Worm (Caenorhabditis elegans) whole organism, late embryonic: ENCODE measurements around the gene otpl-1.

Experiments
- C38D4.7 ChIP-seq: fragments of 200-800 bp; sonication (Bioruptor generic); optimal IDR thresholded peaks from 2 replicates; lab custom pipeline; 2018; ENCODE audit warnings: mild to moderate bottlenecking, missing genetic modification characterization, moderate library complexity, missing compliant biosample characterization
- K02D7.2 ChIP-seq: sonication (generic microtip); optimal IDR thresholded peaks from 2 replicates; lab custom pipeline; 2017; ENCODE audit warnings: mild to moderate bottlenecking, missing genetic modification characterization, missing compliant biosample characterization
- K09A11.1 ChIP-seq: sonication (generic microtip); optimal IDR thresholded peaks from 2 replicates; lab custom pipeline; 2017; ENCODE audit warnings: antibody characterized with exemption, mild to moderate bottlenecking, missing genetic modification characterization, missing compliant biosample characterization; ENCODE audit not compliant: insufficient read depth
- Y22D7AL.16 ChIP-seq: sonication (generic microtip); optimal IDR thresholded peaks from 2 replicates; lab custom pipeline; 2016; ENCODE audit warnings: missing genetic modification characterization, missing compliant biosample characterization
- ahr-1 ChIP-seq: sonication (generic microtip); optimal IDR thresholded peaks from 2 replicates; lab custom pipeline; 2016; ENCODE audit warnings: missing genetic modification characterization, missing compliant biosample characterization
- ceh-14 ChIP-seq: sonication (generic microtip); optimal IDR thresholded peaks from 2 replicates; lab custom pipeline; 2016; ENCODE audit warnings: missing genotype, missing genetic modification characterization, missing compliant biosample characterization
- ceh-2 ChIP-seq: sonication (generic microtip); optimal IDR thresholded peaks from 2 replicates; lab custom pipeline; 2016; ENCODE audit warnings: missing genotype, missing genetic modification characterization, missing compliant biosample characterization
- ceh-22 ChIP-seq: sonication (generic microtip); optimal IDR thresholded peaks from 2 replicates; lab custom pipeline; 2017; ENCODE audit warnings: missing biosample characterization, missing genetic modification characterization
- ceh-31 ChIP-seq: sonication (generic microtip); optimal IDR thresholded peaks from 2 replicates; lab custom pipeline; 2016; ENCODE audit warnings: missing genetic modification characterization, missing compliant biosample characterization
- ceh-34 ChIP-seq: sonication (generic microtip); optimal IDR thresholded peaks from 2 replicates; lab custom pipeline; 2016; ENCODE audit warnings: mild to moderate bottlenecking, missing genetic modification characterization, missing compliant biosample characterization
- ceh-48 ChIP-seq: sonication (generic microtip); optimal IDR thresholded peaks from 2 replicates; lab custom pipeline; 2016; ENCODE audit warnings: missing genetic modification characterization, inconsistent platforms, missing compliant biosample characterization
- ceh-9 ChIP-seq: sonication (generic microtip); optimal IDR thresholded peaks from 2 replicates; lab custom pipeline; 2016; ENCODE audit warnings: mild to moderate bottlenecking, missing genetic modification characterization, inconsistent platforms, missing compliant biosample characterization
- che-1 ChIP-seq: sonication (generic microtip); optimal IDR thresholded peaks from 2 replicates; lab custom pipeline; 2016; ENCODE audit warnings: mild to moderate bottlenecking, missing genetic modification characterization, missing compliant biosample characterization
- dmd-4 ChIP-seq: sonication (generic microtip); optimal IDR thresholded peaks from 2 replicates; lab custom pipeline; 2016; ENCODE audit warnings: borderline replicate concordance, missing genetic modification characterization, missing compliant biosample characterization
- eyg-1 ChIP-seq: sonication (generic microtip); optimal IDR thresholded peaks from 2 replicates; lab custom pipeline; 2016; ENCODE audit warnings: missing genotype, missing genetic modification characterization, missing compliant biosample characterization
- fax-1 ChIP-seq: sonication (generic microtip); optimal IDR thresholded peaks from 2 replicates; lab custom pipeline; 2016; ENCODE audit warnings: missing genotype, missing genetic modification characterization, missing compliant biosample characterization
- fkh-10 ChIP-seq: fragments of 150-350 bp; optimal IDR thresholded peaks from 2 replicates; lab custom pipeline; 2014; ENCODE audit warnings: missing biosample characterization, missing genetic modification reagents, missing genetic modification characterization
- fkh-6 ChIP-seq: sonication (generic microtip); optimal IDR thresholded peaks from 2 replicates; lab custom pipeline; 2016; ENCODE audit warnings: missing genetic modification characterization, missing compliant biosample characterization
- hlh-15 ChIP-seq: sonication (generic microtip); optimal IDR thresholded peaks from 2 replicates; lab custom pipeline; 2016; ENCODE audit warnings: missing genetic modification characterization, missing compliant biosample characterization
- hlh-30 ChIP-seq: sonication (generic microtip); optimal IDR thresholded peaks from 2 replicates; lab custom pipeline; 2017; ENCODE audit warnings: antibody characterized with exemption, missing genetic modification characterization, missing compliant biosample characterization; ENCODE audit not compliant: insufficient read depth
- mec-3 ChIP-seq: sonication (generic microtip); optimal IDR thresholded peaks from 2 replicates; lab custom pipeline; 2016; ENCODE audit warnings: borderline replicate concordance, missing genetic modification characterization, missing compliant biosample characterization
- nfya-1 ChIP-seq: sonication (generic microtip); optimal IDR thresholded peaks from 2 replicates; lab custom pipeline; 2017; ENCODE audit warnings: missing genetic modification characterization, mild to moderate bottlenecking, missing compliant biosample characterization, antibody characterized with exemption, moderate library complexity
- nhr-11 ChIP-seq: fragments of 150-350 bp; optimal IDR thresholded peaks from 2 replicates; lab custom pipeline; 2014; ENCODE audit warnings: missing biosample characterization, missing genetic modification characterization
- nhr-232 ChIP-seq: sonication (generic microtip); optimal IDR thresholded peaks from 2 replicates; lab custom pipeline; 2016; ENCODE audit warnings: missing genetic modification characterization, missing compliant biosample characterization
- pat-9 ChIP-seq: fragments of 200-800 bp; sonication (Bioruptor generic); optimal IDR thresholded peaks from 2 replicates; lab custom pipeline; 2018; ENCODE audit warnings: mild to moderate bottlenecking, missing genetic modification characterization, moderate library complexity, missing compliant biosample characterization
- ref-2 ChIP-seq: sonication (generic microtip); optimal IDR thresholded peaks from 2 replicates; lab custom pipeline; 2016; ENCODE audit warnings: missing genetic modification characterization, missing compliant biosample characterization
- sdc-2 ChIP-seq: sonication (generic microtip); optimal IDR thresholded peaks from 2 replicates; lab custom pipeline; 2016; ENCODE audit warnings: missing genotype, missing genetic modification characterization, missing compliant biosample characterization
- sox-4 ChIP-seq: sonication (generic microtip); optimal IDR thresholded peaks from 2 replicates; lab custom pipeline; 2017; ENCODE audit warnings: mild to moderate bottlenecking, missing genetic modification characterization, inconsistent platforms, missing compliant biosample characterization
- syd-9 ChIP-seq: sonication (generic microtip); optimal IDR thresholded peaks from 2 replicates; lab custom pipeline; 2016; ENCODE audit warnings: mild to moderate bottlenecking, missing genetic modification characterization, moderate library complexity, missing compliant biosample characterization
- tbx-2 ChIP-seq: sonication (generic microtip); optimal IDR thresholded peaks from 2 replicates; lab custom pipeline; 2016; ENCODE audit warnings: missing genetic modification characterization, missing compliant biosample characterization
- tbx-7 ChIP-seq: sonication (generic microtip); optimal IDR thresholded peaks from 2 replicates; lab custom pipeline; 2016; ENCODE audit warnings: missing genotype, missing genetic modification characterization, missing compliant biosample characterization
- ttx-3 ChIP-seq: sonication (generic microtip); optimal IDR thresholded peaks from 2 replicates; lab custom pipeline; 2016; ENCODE audit warnings: missing genetic modification reagents, missing genetic modification characterization, missing compliant biosample characterization
- unc-3 ChIP-seq, 2 experiments: fragments of 200-800 bp in 1 of 2; sonication (Bioruptor generic) in 1 of 2; sonication (generic microtip) in 1 of 2; conservative IDR thresholded peaks in 1 of 2; optimal IDR thresholded peaks in 1 of 2; 2 replicates each; pipeline versions ENCODE4 v1.3.6 to Lab custom; 2016 to 2022; ENCODE audit warnings: missing compliant biosample characterization in 2 of 2, missing genetic modification characterization in 2 of 2, missing genetic modification reagents in 1 of 2
- unc-55 ChIP-seq: sonication (generic microtip); optimal IDR thresholded peaks from 2 replicates; lab custom pipeline; 2017; ENCODE audit warnings: missing biosample characterization, missing genetic modification reagents, missing genetic modification characterization

The otpl-1 gene

DNA sequence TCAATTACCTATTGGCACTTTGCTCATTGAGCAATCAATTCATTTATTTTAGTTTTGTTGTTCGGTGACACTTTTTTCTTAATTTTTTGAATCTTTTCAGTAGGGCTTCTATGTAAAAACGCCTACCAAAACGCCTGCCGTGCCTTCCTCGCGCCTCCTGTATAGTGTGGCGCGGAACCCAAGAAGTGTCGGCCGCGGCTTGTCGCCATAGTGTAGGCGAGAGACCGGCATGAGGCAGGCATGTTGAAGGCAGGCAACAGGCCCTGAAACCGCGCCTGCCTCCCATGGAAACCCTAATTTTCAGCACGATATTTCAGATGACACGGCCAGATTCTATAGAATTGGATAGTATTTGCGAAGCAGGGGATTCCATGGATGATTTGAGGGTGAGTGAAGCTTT is at the start of gene otpl-1:
Gene otpl-1 (plus strand): TSS at position 372 of the 400 bp plus-strand sequence.
- TF ChIP-seq tbx-7 = no peak
- no peak for TF ChIP-seq mec-3
- no peak for TF ChIP-seq sdc-2 (tag; lab: Kevin White, UChicago)
- TF ChIP-seq ttx-3 (tag; lab: Kevin White, UChicago) = no peak
- TF ChIP-seq unc-3 (GFP tag; conservative IDR thresholded peaks at IDR 0.05; lab: Robert Waterston, UW) = no peak
- no peak for TF ChIP-seq unc-3 (tag; optimal IDR thresholded peaks at IDR 0.05; lab: Kevin White, UChicago)
- no peak for TF ChIP-seq nfya-1 (tag; lab: Kevin White, UChicago)
- TF ChIP-seq ceh-48 = no peak
- TF ChIP-seq Y22D7AL.16 (tag; lab: Kevin White, UChicago) = no peak
- no peak for TF ChIP-seq nhr-232 (tag; lab: Kevin White, UChicago)
- no peak for TF ChIP-seq hlh-15 (tag; lab: Kevin White, UChicago)
- no peak for TF ChIP-seq syd-9 (tag; lab: Kevin White, UChicago)
- TF ChIP-seq che-1 (tag; lab: Kevin White, UChicago) = no peak

ce11 chrIV:3519352-3519751 is 49.4 kb upstream of the otpl-1 start:
- TF ChIP-seq unc-55 (GFP tag; lab: Kevin White, UChicago) = peak; percentile 50
- no peak for TF ChIP-seq hlh-30 (tag; lab: Kevin White, UChicago)
- no peak for TF ChIP-seq mec-3
- no peak for TF ChIP-seq K09A11.1
- TF ChIP-seq nfya-1 (tag; lab: Kevin White, UChicago) = peak; percentile 29
- peak; percentile 46 for TF ChIP-seq ceh-31 (tag; lab: Kevin White, UChicago)
- no peak for TF ChIP-seq fkh-10 (GFP tag; lab: Kevin White, UChicago)
- TF ChIP-seq nhr-11 (tag; lab: Kevin White, UChicago) = no peak

DNA sequence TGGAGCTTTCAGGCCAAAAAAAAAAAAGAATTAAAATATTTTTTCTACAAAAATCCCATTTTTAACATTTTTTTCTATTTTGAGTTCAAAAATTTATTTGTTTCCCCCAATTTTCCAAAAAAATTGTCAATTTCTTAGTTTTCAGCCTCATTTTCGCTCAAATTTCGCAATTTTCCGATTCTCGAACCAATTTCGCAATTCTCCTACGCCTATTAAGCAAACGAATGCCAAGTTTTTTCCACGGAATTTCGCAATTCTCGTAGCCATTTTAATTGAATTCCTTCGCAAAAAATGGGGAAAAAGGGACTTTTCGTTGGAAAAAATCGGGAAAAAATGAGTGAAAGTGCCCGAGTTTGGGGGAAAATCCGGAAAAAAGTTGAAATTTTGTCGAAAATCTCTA is 48.4 kb upstream of the otpl-1 start:
- TF ChIP-seq ref-2 = no peak
- TF ChIP-seq ceh-22 = no peak
- TF ChIP-seq ahr-1 (tag; lab: Kevin White, UChicago) = no peak
- no peak for TF ChIP-seq ceh-2 (tag; lab: Kevin White, UChicago)
- TF ChIP-seq C38D4.7 (GFP tag; lab: Kevin White, UChicago) = no peak
- no peak for TF ChIP-seq K02D7.2 (tag; lab: Kevin White, UChicago)
- TF ChIP-seq sox-4 (tag; lab: Kevin White, UChicago) = no peak
- TF ChIP-seq Y22D7AL.16 (tag; lab: Kevin White, UChicago) = no peak
- no peak for TF ChIP-seq eyg-1 (tag; lab: Kevin White, UChicago)
- no peak for TF ChIP-seq ceh-14
- no peak for TF ChIP-seq pat-9 (tag; lab: Kevin White, UChicago)
- no peak for TF ChIP-seq fax-1 (tag; lab: Kevin White, UChicago)
- TF ChIP-seq, all 69 proteins: peak for 0

DNA sequence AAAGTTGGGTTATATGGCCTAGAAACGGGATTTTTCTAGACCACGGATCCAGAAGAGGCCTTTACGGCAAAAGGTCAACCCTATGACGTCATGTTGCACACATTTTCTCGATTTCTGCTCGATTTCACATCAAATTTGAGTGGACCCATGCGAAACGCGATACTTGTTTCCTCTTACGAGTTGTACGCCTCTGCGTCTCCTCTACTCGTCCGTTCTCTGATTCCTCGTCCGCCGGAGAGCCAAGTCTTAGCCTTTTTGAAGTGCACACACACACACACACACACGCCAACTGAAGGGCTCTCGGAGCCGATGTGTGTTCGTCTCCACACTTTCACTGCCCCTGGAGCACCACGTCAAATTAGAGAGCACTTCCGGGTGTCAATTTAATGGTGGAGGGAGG is 47.8 kb upstream of the otpl-1 start:
- TF ChIP-seq fkh-6 (peak; percentile 38), ref-2 (peak; percentile 63), hlh-30 (tag; lab: Kevin White, UChicago) (no peak), dmd-4 (no peak), eyg-1 (tag; lab: Kevin White, UChicago) (peak; percentile 21), ceh-34 (tag; lab: Kevin White, UChicago) (peak; percentile 95), ceh-2 (tag; lab: Kevin White, UChicago) (peak; percentile 39), syd-9 (tag; lab: Kevin White, UChicago) (peak; percentile 7), tbx-2 (tag; lab: Kevin White, UChicago) (peak; percentile 11), ceh-31 (tag; lab: Kevin White, UChicago) (peak; percentile 49), ceh-22 (peak; percentile 36), ceh-9 (tag; lab: Kevin White, UChicago) (no peak)
